Worm (Caenorhabditis elegans): ENCODE results near the gene tsg-101.

The tsg-101 gene

DNA sequence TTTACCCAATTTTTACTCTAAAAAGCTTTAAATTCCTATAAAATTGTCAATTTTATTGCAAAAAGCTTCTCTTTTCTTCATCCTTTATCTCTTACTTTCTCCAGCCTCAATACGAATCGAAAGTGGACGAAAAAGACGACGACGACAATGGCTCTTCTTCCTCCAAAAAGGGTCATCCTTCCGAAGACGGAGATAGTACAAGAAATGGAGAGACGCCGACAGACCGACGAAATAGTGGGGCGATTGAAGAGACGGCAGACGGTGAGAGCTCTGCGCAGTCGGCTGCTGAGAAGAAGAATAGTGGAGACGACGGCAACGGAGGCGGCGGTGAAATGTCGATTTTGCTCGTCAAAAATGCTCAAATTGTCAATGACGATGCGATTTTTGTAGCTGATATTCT lies 5.0 kb upstream of the tsg-101 start (continued):
- TF ChIP-seq tbx-2 (tag; optimal IDR thresholded peaks at IDR 0.05) (peak; percentile 63), lin-13 (GFP tag; optimal IDR thresholded peaks at IDR 0.05) (peak; percentile 3), egl-13 (tag; optimal IDR thresholded peaks at IDR 0.05) (peak; percentile 6), ama-1 (optimal IDR thresholded peaks at IDR 0.05) (no peak), fos-1 (tag; optimal IDR thresholded peaks at IDR 0.05) (no peak), nhr-90 (tag; optimal IDR thresholded peaks at IDR 0.05; ENCODE audit: poor library complexity) (peak; percentile 1), dpl-1 (GFP tag; optimal IDR thresholded peaks at IDR 0.05) (peak; percentile 3 to 33 (median 29)), alr-1 (tag; optimal IDR thresholded peaks at IDR 0.05; ENCODE audit: borderline replicate concordance) (no peak), F16B12.6 (tag; optimal IDR thresholded peaks at IDR 0.05) (peak; percentile 4), nhr-84 (tag; optimal IDR thresholded peaks at IDR 0.05) (no peak), tlp-1 (tag; optimal IDR thresholded peaks at IDR 0.05) (no peak), elt-3 (tag; optimal IDR thresholded peaks at IDR 0.05) (no peak), ets-5 (GFP tag; IDR thresholded peaks at IDR 0.05) (no peak), sup-37 (GFP tag; optimal IDR thresholded peaks at IDR 0.05) (no peak), ceh-63 (GFP tag; optimal IDR thresholded peaks at IDR 0.05) (no peak), nhr-71 (tag; optimal IDR thresholded peaks at IDR 0.05) (peak; percentile 64), C16A3.4 (tag; optimal IDR thresholded peaks at IDR 0.05) (no peak), C34B4.2 (tag; optimal IDR thresholded peaks at IDR 0.05) (no peak), hlh-4 (tag; optimal IDR thresholded peaks at IDR 0.05) (no peak), nhr-237 (tag; optimal IDR thresholded peaks at IDR 0.05) (no peak), hpl-2 (GFP tag; optimal IDR thresholded peaks at IDR 0.05) (no peak), xbp-1 (tag; optimal IDR thresholded peaks at IDR 0.05) (peak; percentile 48), lin-14 (GFP tag; optimal IDR thresholded peaks at IDR 0.05) (peak; percentile 84)

DNA sequence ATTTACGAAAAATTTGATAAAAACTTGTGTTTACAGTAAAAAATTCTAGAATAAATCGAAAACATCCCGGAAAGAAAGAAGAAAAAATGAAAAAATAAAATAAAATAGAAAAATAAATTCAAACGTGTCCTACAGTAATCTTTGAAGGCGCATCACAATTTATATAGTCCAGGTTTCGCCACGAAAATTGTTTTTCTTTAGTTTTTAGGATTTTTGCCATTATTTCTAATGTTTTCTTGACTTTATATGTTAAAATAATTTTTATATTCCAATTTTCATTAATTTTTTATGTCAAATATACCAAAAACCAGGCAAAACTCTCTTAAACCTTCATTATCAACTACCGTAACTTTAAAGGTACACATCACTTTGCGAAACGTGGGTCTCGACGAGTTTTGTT lies 3.2 kb upstream of the tsg-101 start:
- TF ChIP-seq hpl-2 (GFP tag; optimal IDR thresholded peaks at IDR 0.05) (no peak), ceh-90 (tag; optimal IDR thresholded peaks at IDR 0.05) (no peak), ceh-82 (tag; optimal IDR thresholded peaks at IDR 0.05) (no peak), lir-3 (tag; optimal IDR thresholded peaks at IDR 0.05; ENCODE audit: poor library complexity) (no peak), ztf-11 (tag; optimal IDR thresholded peaks at IDR 0.05) (no peak), efl-1 (optimal IDR thresholded peaks at IDR 0.05) (no peak), efl-1 (GFP tag; optimal IDR thresholded peaks at IDR 0.05 in 1 of 2) (no peak), tlp-1 (tag; optimal IDR thresholded peaks at IDR 0.05) (no peak), fkh-4 (tag; optimal IDR thresholded peaks at IDR 0.05; ENCODE audit: borderline replicate concordance) (no peak), ceh-8 (GFP tag; optimal IDR thresholded peaks at IDR 0.05) (no peak)

DNA sequence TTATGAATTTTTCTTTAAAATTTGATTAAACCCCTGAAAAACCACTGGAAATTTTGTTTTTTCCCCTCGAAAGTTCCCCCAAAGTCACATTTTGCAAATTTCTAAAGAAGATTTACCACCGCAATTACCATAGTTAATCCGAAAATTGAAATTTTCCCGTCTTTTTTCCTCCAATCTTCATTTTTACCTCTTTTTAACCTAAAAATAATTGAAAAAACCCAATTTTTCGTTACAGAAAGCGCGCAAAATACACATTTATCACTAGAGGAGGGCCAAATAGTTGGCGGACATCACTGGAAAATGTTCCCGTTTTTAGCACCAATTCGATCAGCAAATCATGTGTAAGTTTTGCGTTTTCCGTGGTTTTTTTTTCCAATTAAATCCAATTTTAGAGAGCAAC lies 2.2 kb upstream of the tsg-101 start, which contains the start of gene unc-33:
unc-33 (plus strand) TSS at position 301 of the 400 bp plus-strand sequence.
- TF ChIP-seq nhr-84 (tag; optimal IDR thresholded peaks at IDR 0.05), result no peak
- no peak for TF ChIP-seq nhr-90 (tag; optimal IDR thresholded peaks at IDR 0.05; ENCODE audit: poor library complexity)
- no peak for TF ChIP-seq unc-86 (tag; optimal IDR thresholded peaks at IDR 0.05)
- TF ChIP-seq xbp-1 (tag; optimal IDR thresholded peaks at IDR 0.05), result no peak
- no peak for TF ChIP-seq mdl-1 (tag; optimal IDR thresholded peaks at IDR 0.05)

DNA sequence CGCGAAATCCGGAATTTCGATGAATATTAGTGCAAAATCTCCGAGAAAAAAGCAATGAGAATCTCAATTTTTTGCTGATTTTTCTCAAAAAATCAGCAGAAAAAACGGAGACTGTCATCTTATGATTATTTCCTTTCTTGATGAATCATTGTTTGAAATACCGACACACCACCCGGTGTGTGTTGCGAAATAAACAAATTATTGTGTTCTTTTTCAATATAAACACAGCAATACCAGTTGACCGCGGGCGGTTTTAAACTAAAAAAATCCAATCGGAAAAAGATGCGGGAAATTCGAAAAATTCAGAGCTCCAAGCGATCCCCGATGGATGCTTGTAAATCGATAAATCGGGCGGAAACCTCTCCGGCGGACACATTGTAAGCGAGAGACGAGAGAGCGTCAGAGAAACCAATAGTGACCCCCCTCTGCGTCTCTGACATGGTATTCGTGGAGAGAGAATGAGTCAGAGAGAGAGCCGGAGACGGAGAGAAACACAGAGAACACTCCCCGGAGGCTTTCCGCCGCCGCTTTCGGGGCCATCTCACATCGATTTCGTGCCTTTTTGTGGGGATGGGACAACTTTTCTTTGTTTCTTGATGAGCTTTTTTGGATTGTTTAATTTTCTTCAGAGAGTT lies 1.2 kb upstream of the tsg-101 start:
- TF ChIP-seq unc-86 (tag; optimal IDR thresholded peaks at IDR 0.05) (peak; percentile 25), jun-1 (tag; optimal IDR thresholded peaks at IDR 0.05) (peak; percentile 58), mdl-1 (tag; optimal IDR thresholded peaks at IDR 0.05) (peak in 1 of 2 experiments; percentile 4), swsn-7 (tag; optimal IDR thresholded peaks at IDR 0.05) (peak; percentile 63), alr-1 (tag; optimal IDR thresholded peaks at IDR 0.05; ENCODE audit: borderline replicate concordance) (no peak), nhr-11 (tag; optimal IDR thresholded peaks at IDR 0.05) (no peak), lin-35 (GFP tag; optimal IDR thresholded peaks at IDR 0.05) (peak; percentile 62 to 63), blmp-1 (tag; optimal IDR thresholded peaks at IDR 0.05) (peak; percentile 41), ceh-82 (tag; optimal IDR thresholded peaks at IDR 0.05) (peak; percentile 58 to 83 (median 59)), lin-14 (GFP tag; optimal IDR thresholded peaks at IDR 0.05) (peak; percentile 87), mef-2 (tag; optimal IDR thresholded peaks at IDR 0.05) (no peak), rnt-1 (tag; optimal IDR thresholded peaks at IDR 0.05) (no peak), F16B12.6 (tag; optimal IDR thresholded peaks at IDR 0.05) (no peak), sup-37 (GFP tag; optimal IDR thresholded peaks at IDR 0.05) (no peak), snu-23 (GFP tag; optimal IDR thresholded peaks at IDR 0.05) (peak; percentile 72), zip-4 (GFP tag; optimal IDR thresholded peaks at IDR 0.05) (peak; percentile 50), dpl-1 (GFP tag; optimal IDR thresholded peaks at IDR 0.05) (peak; percentile 11 to 50 (median 32)), nhr-76 (tag; optimal IDR thresholded peaks at IDR 0.05) (no peak), mep-1 (tag; optimal IDR thresholded peaks at IDR 0.05) (peak; percentile 25), tbx-2 (tag; optimal IDR thresholded peaks at IDR 0.05) (peak; percentile 38), ces-1 (GFP tag; optimal IDR thresholded peaks at IDR 0.05) (no peak), egl-13 (tag; optimal IDR thresholded peaks at IDR 0.05) (no peak), fkh-8 (tag; optimal IDR thresholded peaks at IDR 0.05) (peak; percentile 37)
